Fruit fly (Drosophila melanogaster): ENCODE measurements around the gene CG18507.

DNA sequence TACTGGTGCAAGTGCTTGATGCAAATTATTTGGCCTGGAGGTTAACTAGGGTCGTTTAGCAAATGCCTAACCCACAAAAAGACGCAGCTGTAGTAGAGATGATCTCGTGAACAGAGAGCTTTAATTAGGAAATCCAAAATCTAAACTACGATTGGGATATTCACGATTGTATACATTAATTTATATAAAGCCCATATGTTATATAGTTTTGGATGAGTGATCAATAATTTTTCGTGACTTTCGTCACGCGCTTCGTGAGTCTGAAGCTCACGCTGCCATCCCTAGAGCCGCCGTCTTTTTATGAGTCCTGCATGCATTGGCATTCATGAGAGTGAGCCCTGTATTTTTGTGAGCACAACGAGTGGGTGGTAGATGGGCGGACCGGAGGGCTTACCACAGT, 33.7 kb downstream of the CG18507 start:
- TF ChIP-seq CG33017 (tag; optimal IDR thresholded peaks at IDR 0.05) (no peak), Mnt (GFP tag; optimal IDR thresholded peaks at IDR 0.05) (no peak)
